3 worm cellular contexts compared by ENCODE assay signal in the genomic region with DNA sequence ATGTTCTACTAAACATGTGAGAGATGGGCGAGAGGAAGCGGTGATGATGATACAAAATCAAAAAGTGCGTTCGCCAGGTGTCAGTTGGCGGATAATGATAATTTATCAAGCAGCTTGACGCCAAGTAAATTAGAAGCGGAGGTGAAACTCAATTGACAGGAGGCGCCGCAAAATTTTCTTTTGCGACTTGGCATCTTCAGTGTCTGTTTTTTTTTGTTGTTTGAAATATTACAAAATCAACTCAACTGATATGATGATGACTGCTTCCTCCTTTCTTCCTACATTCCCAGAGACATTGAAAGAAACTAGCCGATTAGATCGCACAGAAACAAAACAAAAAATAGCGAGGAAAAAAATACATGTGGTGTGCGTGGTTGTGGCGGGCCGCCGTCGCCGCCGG.
TF ChIP-seq lines count a peak whose summit lies in the region.

No protein-coding gene starts in this region.

TF ChIP-seq in whole organism, L1 larva, 84 proteins besides CTCF, POLR2A, EP300 and RAD21:
- peak; percentile 45 for TF ChIP-seq pag-3 (tag; optimal IDR thresholded peaks at IDR 0.05; lab: Kevin White, UChicago; ENCODE audit: borderline replicate concordance, insufficient read depth)
- TF ChIP-seq irx-1 (tag; optimal IDR thresholded peaks at IDR 0.05; lab: Kevin White, UChicago): no peak
- peak; percentile 43 for TF ChIP-seq lin-14 (GFP tag; optimal IDR thresholded peaks at IDR 0.05; lab: Kevin White, UChicago)
- no peak for TF ChIP-seq dpl-1 (GFP tag; optimal IDR thresholded peaks at IDR 0.05; lab: Kevin White, UChicago)
- no peak for TF ChIP-seq ceh-82 (tag; optimal IDR thresholded peaks at IDR 0.05; lab: Kevin White, UChicago)
- no peak for TF ChIP-seq blmp-1 (tag; optimal IDR thresholded peaks at IDR 0.05; lab: Kevin White, UChicago)
- TF ChIP-seq nhr-71 (tag; optimal IDR thresholded peaks at IDR 0.05; lab: Kevin White, UChicago): peak; percentile 3
- TF ChIP-seq nhr-12 (tag; optimal IDR thresholded peaks at IDR 0.05; lab: Kevin White, UChicago): no peak
- TF ChIP-seq F16B12.6 (tag; optimal IDR thresholded peaks at IDR 0.05; lab: Kevin White, UChicago): no peak
- TF ChIP-seq rnt-1 (tag; optimal IDR thresholded peaks at IDR 0.05; lab: Kevin White, UChicago): peak; percentile 29
- no peak for TF ChIP-seq C04F5.9 (tag; optimal IDR thresholded peaks at IDR 0.05; lab: Kevin White, UChicago)
- TF ChIP-seq zip-4 (GFP tag; optimal IDR thresholded peaks at IDR 0.05; lab: Kevin White, UChicago): no peak
- TF ChIP-seq nhr-85 (tag; lab: Kevin White, UChicago): no peak
- no peak for TF ChIP-seq unc-98 (GFP tag; IDR thresholded peaks at IDR 0.05; lab: Robert Waterston, UW)
- TF ChIP-seq fkh-4 (tag; optimal IDR thresholded peaks at IDR 0.05; lab: Kevin White, UChicago; ENCODE audit: borderline replicate concordance): no peak
- TF ChIP-seq unc-30 (tag; optimal IDR thresholded peaks at IDR 0.05; lab: Kevin White, UChicago): no peak
- TF ChIP-seq nhr-76 (tag; optimal IDR thresholded peaks at IDR 0.05; lab: Kevin White, UChicago): no peak
- TF ChIP-seq alr-1 (tag; optimal IDR thresholded peaks at IDR 0.05; lab: Kevin White, UChicago; ENCODE audit: borderline replicate concordance): no peak
- no peak for TF ChIP-seq nhr-19 (GFP tag; conservative IDR thresholded peaks at IDR 0.05; lab: Robert Waterston, UW)
- no peak for TF ChIP-seq ceh-90 (tag; optimal IDR thresholded peaks at IDR 0.05; lab: Kevin White, UChicago)

TF ChIP-seq in whole organism, L3 larva, 47 proteins besides CTCF, POLR2A, EP300 and RAD21:
- no peak for TF ChIP-seq nhr-77 (tag; optimal IDR thresholded peaks at IDR 0.05; lab: Kevin White, UChicago)
- peak; percentile 31 for TF ChIP-seq lin-39 (tag; optimal IDR thresholded peaks at IDR 0.05; lab: Kevin White, UChicago)

TF ChIP-seq in whole organism, mixed stage, embryonic, 35 proteins besides CTCF, POLR2A, EP300 and RAD21:
- TF ChIP-seq ham-2 (GFP tag; optimal IDR thresholded peaks at IDR 0.05; lab: Kevin White, UChicago) (no peak), zip-8 (tag; optimal IDR thresholded peaks at IDR 0.05; lab: Kevin White, UChicago) (no peak), unc-62 (GFP tag; optimal IDR thresholded peaks at IDR 0.05; lab: Kevin White, UChicago) (peak; percentile 1), bed-3 (GFP tag; optimal IDR thresholded peaks at IDR 0.05; lab: Kevin White, UChicago) (no peak), flh-1 (GFP tag; optimal IDR thresholded peaks at IDR 0.05; lab: Kevin White, UChicago) (no peak), hlh-1 (tag; optimal IDR thresholded peaks at IDR 0.05; lab: Kevin White, UChicago) (peak; percentile 33), ceh-83 (GFP tag; optimal IDR thresholded peaks at IDR 0.05; lab: Kevin White, UChicago) (no peak)
TF ChIP-seq in whole organism, mixed stage, embryonic: peak in this region for 2.
